Fruit fly (Drosophila melanogaster) whole organism, embryonic: ENCODE data around the gene Grd.

Source experiments
- CG4282 ChIP-seq: fragments of 200-800 bp; sonication (Bioruptor generic); optimal IDR thresholded peaks from 2 replicates; lab custom pipeline; 2016; ENCODE audit warnings: missing biosample characterization, missing genetic modification characterization
- CG7963 ChIP-seq: fragments of 200-800 bp; sonication (Bioruptor generic); IDR thresholded peaks from 3 replicates; pipeline ENCODE4 v1.3.6; 2022; ENCODE audit warnings: missing biosample characterization, missing genetic modification characterization; ENCODE audit not compliant: partially characterized antibody
- CrebB ChIP-seq: fragments of 200-800 bp; sonication (Bioruptor generic); optimal IDR thresholded peaks from 3 replicates; lab custom pipeline; 2018; ENCODE audit warnings: missing biosample characterization, mild to moderate bottlenecking, missing genetic modification characterization
- E2f2 ChIP-seq: fragments of 200-800 bp; sonication (Bioruptor generic); IDR thresholded peaks from 2 replicates; pipeline ENCODE4 v1.3.6; 2022; ENCODE audit warnings: missing biosample characterization, missing genetic modification characterization
- Hsf ChIP-seq: fragments of 200-800 bp; sonication (Bioruptor generic); optimal IDR thresholded peaks from 3 replicates; lab custom pipeline; 2016; ENCODE audit warnings: missing biosample characterization, missing genetic modification characterization
- Kr ChIP-seq: fragments of 200-800 bp; sonication (Bioruptor generic); optimal IDR thresholded peaks from 2 replicates; lab custom pipeline; 2017; ENCODE audit warnings: missing biosample characterization, mild to moderate bottlenecking, missing genetic modification characterization
- Lim3 ChIP-seq: fragments of 200-800 bp; sonication (Bioruptor generic); IDR thresholded peaks from 2 replicates; pipeline ENCODE4 v1.3.6; 2022; ENCODE audit warnings: missing biosample characterization, missing genetic modification characterization
- Poxn ChIP-seq: fragments of 200-800 bp; sonication (Bioruptor generic); IDR thresholded peaks from 2 replicates; pipeline ENCODE4 v1.3.6; 2022; ENCODE audit warnings: missing biosample characterization, missing genetic modification characterization
- fru ChIP-seq: fragments of >200 bp; optimal IDR thresholded peaks from 2 replicates; lab custom pipeline; 2017
- gcm ChIP-seq: fragments of 200-800 bp; sonication (Bioruptor generic); optimal IDR thresholded peaks from 2 replicates; lab custom pipeline; 2019; ENCODE audit warnings: missing biosample characterization, mild to moderate bottlenecking, missing genetic modification characterization, moderate library complexity
- tna ChIP-seq: fragments of 200-800 bp; sonication (Bioruptor generic); IDR thresholded peaks from 2 replicates; pipeline ENCODE4 v1.3.6; 2022; ENCODE audit warnings: missing biosample characterization, missing genetic modification characterization; ENCODE audit not compliant: partially characterized antibody

DNA sequence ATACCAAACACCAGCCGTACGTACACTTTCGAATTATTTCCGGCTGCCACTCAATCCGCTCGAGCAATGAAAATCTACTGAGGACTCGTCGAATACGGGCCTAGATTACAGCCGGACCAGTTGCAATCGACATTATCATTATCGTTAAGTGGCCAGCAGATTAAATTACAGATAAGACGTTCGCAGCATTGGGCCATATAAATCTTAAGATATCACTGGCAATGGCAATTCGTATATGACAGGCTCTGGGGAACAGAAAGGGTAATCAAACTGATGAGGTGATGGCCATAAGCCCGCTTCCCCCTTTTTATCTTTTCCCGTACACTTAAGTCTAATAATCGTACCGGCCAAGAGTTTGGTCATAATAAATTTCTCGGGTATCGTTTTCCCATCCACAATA is 9.1 kb upstream of the Grd start, which contains the start of gene Cln3:
- TF ChIP-seq Lim3 (GFP tag; lab: Robert Waterston, UW) (no peak), CG4282 (GFP tag; lab: Kevin White, UChicago) (no peak), Hsf (GFP tag; lab: Kevin White, UChicago) (no peak), gcm (GFP tag; lab: Kevin White, UChicago) (no peak), E2f2 (no peak), CrebB (tag; lab: Kevin White, UChicago) (no peak), fru (lab: Kevin White, UChicago) (no peak), Poxn (no peak), Kr (GFP tag; lab: Kevin White, UChicago) (no peak), tna (GFP tag; lab: Robert Waterston, UW) (no peak), CG7963 (GFP tag; lab: Robert Waterston, UW) (no peak)
